Fruit fly (Drosophila melanogaster) whole organism, embryonic: Measurements from ENCODE around the gene drn.

Experiments
- Atf3 ChIP-seq: fragments of 200-800 bp; sonication (Bioruptor generic); optimal IDR thresholded peaks from 3 replicates; lab custom pipeline; 2016; ENCODE audit warnings: missing biosample characterization, missing genetic modification characterization
- BtbVII ChIP-seq: fragments of 200-800 bp; sonication (Bioruptor generic); optimal IDR thresholded peaks from 3 replicates; lab custom pipeline; 2017; ENCODE audit warnings: missing biosample characterization, mild to moderate bottlenecking, missing genetic modification characterization
- CG10147 ChIP-seq: fragments of 200-800 bp; sonication (Bioruptor generic); optimal IDR thresholded peaks from 2 replicates; lab custom pipeline; 2019; ENCODE audit warnings: missing biosample characterization, mild to moderate bottlenecking, missing genetic modification characterization, moderate library complexity
- CG10209 ChIP-seq: fragments of 200-800 bp; sonication (Bioruptor generic); optimal IDR thresholded peaks from 3 replicates; lab custom pipeline; 2017; ENCODE audit warnings: missing biosample characterization, mild to moderate bottlenecking, missing genetic modification characterization, missing genetic modification reagents
- CG10274 ChIP-seq: fragments of 200-800 bp; sonication (Bioruptor generic); optimal IDR thresholded peaks from 3 replicates; lab custom pipeline; 2017; ENCODE audit warnings: missing biosample characterization, mild to moderate bottlenecking, missing genetic modification characterization
- CG10431 ChIP-seq: fragments of 200-800 bp; sonication (Bioruptor generic); optimal IDR thresholded peaks from 3 replicates; lab custom pipeline; 2018; ENCODE audit warnings: missing biosample characterization, mild to moderate bottlenecking, missing genetic modification characterization
- CG13624 ChIP-seq: fragments of 200-800 bp; sonication (Bioruptor generic); optimal IDR thresholded peaks from 2 replicates; lab custom pipeline; 2016; ENCODE audit warnings: missing biosample characterization, missing genetic modification characterization
- CG14710 ChIP-seq: fragments of 200-800 bp; sonication (Bioruptor generic); optimal IDR thresholded peaks from 3 replicates; lab custom pipeline; 2019; ENCODE audit warnings: missing biosample characterization, mild to moderate bottlenecking, missing genetic modification characterization, moderate library complexity
- CG15011 ChIP-seq: fragments of 200-800 bp; sonication (Bioruptor generic); optimal IDR thresholded peaks from 3 replicates; lab custom pipeline; 2018; ENCODE audit warnings: missing biosample characterization, mild to moderate bottlenecking, missing genetic modification characterization
- CG15514 ChIP-seq: fragments of 200-800 bp; sonication (Bioruptor generic); optimal IDR thresholded peaks from 3 replicates; lab custom pipeline; 2017; ENCODE audit warnings: missing biosample characterization, missing genetic modification characterization, mild to moderate bottlenecking, moderate library complexity, missing genetic modification reagents
- CG1647 ChIP-seq: fragments of 200-800 bp; sonication (Bioruptor generic); optimal IDR thresholded peaks from 3 replicates; lab custom pipeline; 2016; ENCODE audit warnings: missing biosample characterization, missing genetic modification characterization
- CG17186 ChIP-seq: fragments of 200-800 bp; sonication (Bioruptor generic); optimal IDR thresholded peaks from 3 replicates; lab custom pipeline; 2017; ENCODE audit warnings: missing biosample characterization, missing genetic modification reagents, missing genetic modification characterization
- CG17568 ChIP-seq: fragments of 200-800 bp; sonication (Bioruptor generic); optimal IDR thresholded peaks from 2 replicates; lab custom pipeline; 2018; ENCODE audit warnings: missing biosample characterization, mild to moderate bottlenecking, missing genetic modification characterization, moderate library complexity
- CG18011 ChIP-seq: fragments of 200-800 bp; sonication (Bioruptor generic); optimal IDR thresholded peaks from 2 replicates; lab custom pipeline; 2017; ENCODE audit warnings: missing biosample characterization, missing genetic modification characterization, mild to moderate bottlenecking, moderate library complexity, missing genotype
- CG2678 ChIP-seq: fragments of 200-800 bp; sonication (Bioruptor generic); optimal IDR thresholded peaks from 3 replicates; lab custom pipeline; 2019; ENCODE audit warnings: missing biosample characterization, mild to moderate bottlenecking, missing genetic modification characterization, moderate library complexity
- CG3281 ChIP-seq: fragments of 200-800 bp; sonication (Bioruptor generic); optimal IDR thresholded peaks from 3 replicates; lab custom pipeline; 2017; ENCODE audit warnings: missing biosample characterization, mild to moderate bottlenecking, missing genetic modification characterization
- CG42726 ChIP-seq: fragments of 200-800 bp; sonication (Bioruptor generic); IDR thresholded peaks from 2 replicates; pipeline ENCODE4 v1.3.6; 2022; ENCODE audit warnings: missing biosample characterization, missing genetic modification characterization; ENCODE audit not compliant: partially characterized antibody
- CG6175 ChIP-seq: fragments of 200-800 bp; sonication (Bioruptor generic); IDR thresholded peaks from 3 replicates; pipeline ENCODE4 v1.3.6; 2022; ENCODE audit warnings: missing biosample characterization, missing genetic modification characterization
- CG6765 ChIP-seq: fragments of 200-800 bp; sonication (Bioruptor generic); optimal IDR thresholded peaks from 3 replicates; lab custom pipeline; 2017; ENCODE audit warnings: missing biosample characterization, mild to moderate bottlenecking, missing genetic modification characterization
- CG8924 ChIP-seq: fragments of 200-800 bp; optimal IDR thresholded peaks from 3 replicates; lab custom pipeline; 2019; ENCODE audit warnings: missing biosample characterization, mild to moderate bottlenecking, missing genetic modification characterization, moderate library complexity
- CoRest ChIP-seq: fragments of 200-800 bp; sonication (Bioruptor generic); optimal IDR thresholded peaks from 3 replicates; lab custom pipeline; 2018; ENCODE audit warnings: missing biosample characterization, mild to moderate bottlenecking, missing genetic modification characterization, moderate library complexity
- Ets65A ChIP-seq: fragments of 200-800 bp; sonication (Bioruptor generic); peaks from one replicate; lab custom pipeline; 2016; ENCODE audit warnings: missing biosample characterization, missing genetic modification characterization
- Fer2 ChIP-seq: fragments of 200-800 bp; sonication (Bioruptor generic); optimal IDR thresholded peaks from 2 replicates; lab custom pipeline; 2018; ENCODE audit warnings: missing biosample characterization, mild to moderate bottlenecking, missing genetic modification characterization, moderate library complexity
- HLH4C ChIP-seq: fragments of 200-800 bp; sonication (Bioruptor generic); IDR thresholded peaks from 3 replicates; pipeline ENCODE4 v1.3.6; 2022; ENCODE audit warnings: missing biosample characterization, missing genetic modification characterization; ENCODE audit not compliant: partially characterized antibody
- Hand ChIP-seq: fragments of 200-800 bp; sonication (Bioruptor generic); optimal IDR thresholded peaks from 2 replicates; lab custom pipeline; 2017; ENCODE audit warnings: mild to moderate bottlenecking, missing biosample characterization, missing genetic modification reagents, missing genetic modification characterization
- NK7.1 ChIP-seq: fragments of 200-800 bp; sonication (Bioruptor generic); optimal IDR thresholded peaks from 3 replicates; lab custom pipeline; 2016; ENCODE audit warnings: missing biosample characterization, missing genetic modification characterization
- Nf-YC ChIP-seq: fragments of 200-800 bp; optimal IDR thresholded peaks from 3 replicates; lab custom pipeline; 2019; ENCODE audit warnings: missing biosample characterization, mild to moderate bottlenecking, missing genetic modification characterization, moderate library complexity
- Pdp1 ChIP-seq, 2 experiments: fragments of 200-800 bp; sonication (Bioruptor generic); optimal IDR thresholded peaks; 3 replicates each; lab custom pipeline; 2016; ENCODE audit warnings: missing biosample characterization in 2 of 2, missing genetic modification characterization in 2 of 2, mild to moderate bottlenecking in 1 of 2, moderate library complexity in 1 of 2
- Sin3A ChIP-seq: fragments of >200 bp; optimal IDR thresholded peaks from 2 replicates; lab custom pipeline; 2018
- Xbp1 ChIP-seq: fragments of 200-800 bp; sonication (Bioruptor generic); optimal IDR thresholded peaks from 3 replicates; lab custom pipeline; 2016; ENCODE audit warnings: missing biosample characterization, mild to moderate bottlenecking, missing genetic modification characterization
- YL-1 ChIP-seq: fragments of 200-800 bp; sonication (Bioruptor generic); optimal IDR thresholded peaks from 3 replicates; lab custom pipeline; 2017; ENCODE audit warnings: missing biosample characterization, mild to moderate bottlenecking, missing genetic modification characterization
- abd-A ChIP-seq: fragments of 200-800 bp; sonication (Bioruptor generic); optimal IDR thresholded peaks from 3 replicates; lab custom pipeline; 2019; ENCODE audit warnings: missing biosample characterization, mild to moderate bottlenecking, missing genetic modification characterization, moderate library complexity
- crp ChIP-seq, 2 experiments: fragments of 200-800 bp; sonication (Bioruptor generic); optimal IDR thresholded peaks; 2 replicates in 1 of 2; 3 replicates in 1 of 2; lab custom pipeline; 2017; ENCODE audit warnings: missing biosample characterization in 2 of 2, missing genetic modification characterization in 2 of 2, mild to moderate bottlenecking in 1 of 2, moderate library complexity in 1 of 2
- cwo ChIP-seq: fragments of 200-800 bp; sonication (Bioruptor generic); optimal IDR thresholded peaks from 3 replicates; lab custom pipeline; 2017; ENCODE audit warnings: missing biosample characterization, missing genetic modification characterization, mild to moderate bottlenecking, moderate library complexity, missing genetic modification reagents
- dmrt11E ChIP-seq: fragments of 200-800 bp; sonication (Bioruptor generic); optimal IDR thresholded peaks from 3 replicates; lab custom pipeline; 2018; ENCODE audit warnings: missing biosample characterization, mild to moderate bottlenecking, missing genetic modification characterization, moderate library complexity
- dysf ChIP-seq: fragments of 200-800 bp; sonication (Bioruptor generic); IDR thresholded peaks from 3 replicates; pipeline ENCODE4 v1.3.6; 2022; ENCODE audit warnings: missing biosample characterization, missing genetic modification characterization
- ftz-f1 ChIP-seq: fragments of 200-800 bp; sonication (Bioruptor generic); optimal IDR thresholded peaks from 2 replicates; lab custom pipeline; 2016; ENCODE audit warnings: missing biosample characterization, missing genetic modification characterization
- kah ChIP-seq: fragments of 200-800 bp; sonication (Bioruptor generic); optimal IDR thresholded peaks from 2 replicates; lab custom pipeline; 2018; ENCODE audit warnings: missing biosample characterization, mild to moderate bottlenecking, missing genetic modification characterization
- lola ChIP-seq, 3 experiments: fragments of >200 bp in 2 of 3; fragments of 200-800 bp in 1 of 3; sonication (Bioruptor generic) in 1 of 3; optimal IDR thresholded peaks; 2 replicates each; lab custom pipeline; 2017 to 2019; ENCODE audit warnings: missing biosample characterization in 3 of 3, missing genetic modification characterization in 3 of 3, mild to moderate bottlenecking in 1 of 3, moderate library complexity in 1 of 3
- oc ChIP-seq: fragments of 200-800 bp; sonication (Bioruptor generic); optimal IDR thresholded peaks from 2 replicates; lab custom pipeline; 2018; ENCODE audit warnings: missing biosample characterization, mild to moderate bottlenecking, missing genetic modification characterization, moderate library complexity
- odd ChIP-seq: fragments of 200-800 bp; sonication (Bioruptor generic); optimal IDR thresholded peaks from 2 replicates; lab custom pipeline; 2017; ENCODE audit warnings: missing biosample characterization, mild to moderate bottlenecking, missing genetic modification characterization
- pnt ChIP-seq: fragments of 200-800 bp; sonication (Bioruptor generic); optimal IDR thresholded peaks from 3 replicates; lab custom pipeline; 2016; ENCODE audit warnings: missing biosample characterization, missing genetic modification characterization
- schlank ChIP-seq: fragments of 200-800 bp; sonication (Bioruptor generic); optimal IDR thresholded peaks from 2 replicates; lab custom pipeline; 2018; ENCODE audit warnings: missing biosample characterization, mild to moderate bottlenecking, missing genetic modification characterization
- tap ChIP-seq: fragments of 200-800 bp; optimal IDR thresholded peaks from 3 replicates; lab custom pipeline; 2019; ENCODE audit warnings: missing biosample characterization, mild to moderate bottlenecking, missing genetic modification characterization, moderate library complexity
- tin ChIP-seq: fragments of 200-800 bp; sonication (Bioruptor generic); optimal IDR thresholded peaks from 3 replicates; lab custom pipeline; 2016; ENCODE audit warnings: missing biosample characterization, missing genetic modification characterization
- tll ChIP-seq, 2 experiments: fragments of 200-800 bp in 1 of 2; fragments of >200 bp in 1 of 2; sonication (Bioruptor generic) in 1 of 2; optimal IDR thresholded peaks; 2 replicates each; lab custom pipeline; 2017 to 2019; ENCODE audit warnings: missing biosample characterization in 2 of 2, missing genetic modification characterization in 2 of 2, mild to moderate bottlenecking in 1 of 2, moderate library complexity in 1 of 2
- trh ChIP-seq: fragments of 200-800 bp; sonication (Bioruptor generic); optimal IDR thresholded peaks from 2 replicates; lab custom pipeline; 2016; ENCODE audit warnings: missing biosample characterization, missing genetic modification characterization
- unpg ChIP-seq: fragments of 200-800 bp; sonication (Bioruptor generic); optimal IDR thresholded peaks from 3 replicates; lab custom pipeline; 2018; ENCODE audit warnings: missing biosample characterization, mild to moderate bottlenecking, missing genetic modification characterization, moderate library complexity
- zen ChIP-seq: fragments of 200-800 bp; sonication (Bioruptor generic); optimal IDR thresholded peaks from 3 replicates; lab custom pipeline; 2018; ENCODE audit warnings: missing biosample characterization, mild to moderate bottlenecking, missing genetic modification characterization, moderate library complexity

Gene drn

DNA sequence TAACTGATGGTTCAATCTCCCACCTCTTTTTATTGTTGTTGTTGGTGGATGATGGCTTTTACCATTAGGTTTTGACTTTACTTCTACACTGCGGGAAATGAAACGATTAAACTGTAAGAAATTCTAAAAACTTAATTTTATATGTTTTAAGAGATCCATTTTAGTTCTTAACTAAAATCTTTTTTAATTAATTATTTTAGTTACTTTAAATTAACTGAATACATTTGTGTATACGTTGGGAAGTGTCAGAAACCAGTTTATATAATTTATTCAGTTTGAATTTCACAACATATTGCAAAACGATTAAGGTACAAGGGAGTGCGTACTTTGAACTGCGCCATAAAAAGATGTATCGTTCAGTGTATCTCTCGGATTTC is 13.2 kb downstream of the drn start (continued):
- peak; percentile 72 for TF ChIP-seq CG15011 (GFP tag; lab: Kevin White, UChicago)
- TF ChIP-seq oc (tag; lab: Kevin White, UChicago) = peak; percentile 72
- TF ChIP-seq Nf-YC = peak; percentile 78
- TF ChIP-seq pnt (GFP tag; lab: Kevin White, UChicago) = peak; percentile 12
- TF ChIP-seq Fer2 (tag; lab: Kevin White, UChicago) = peak; percentile 30
- TF ChIP-seq trh (GFP tag; lab: Kevin White, UChicago) = peak; percentile 36
- no peak for TF ChIP-seq ftz-f1 (GFP tag; lab: Kevin White, UChicago)
- TF ChIP-seq Atf3 = no peak
- no peak for TF ChIP-seq Sin3A (lab: Kevin White, UChicago)
- TF ChIP-seq CG6765 (GFP tag; lab: Kevin White, UChicago) = peak; percentile 36
- TF ChIP-seq odd (GFP tag; lab: Kevin White, UChicago) = peak; percentile 87
- peak; percentile 94 for TF ChIP-seq CG8924 (tag; lab: Kevin White, UChicago)
- TF ChIP-seq BtbVII (GFP tag; lab: Kevin White, UChicago) = peak; percentile 89
- TF ChIP-seq CG1647 (GFP tag; lab: Kevin White, UChicago) = peak; percentile 46
- peak; percentile 72 for TF ChIP-seq zen (tag; lab: Kevin White, UChicago)
- peak; percentile 6 for TF ChIP-seq CG13624
- peak; percentile 86 for TF ChIP-seq CG10209 (GFP tag; lab: Kevin White, UChicago)
- peak; percentile 84 for TF ChIP-seq Xbp1
- no peak for TF ChIP-seq HLH4C (GFP tag; lab: Robert Waterston, UW)
- no peak for TF ChIP-seq dysf (GFP tag; lab: Robert Waterston, UW)
- peak; percentile 54 for TF ChIP-seq CG10274 (GFP tag; lab: Kevin White, UChicago)
- TF ChIP-seq CG17186 = no peak
- TF ChIP-seq tin (GFP tag; lab: Kevin White, UChicago) = peak; percentile 79
- TF ChIP-seq Hand (GFP tag; lab: Kevin White, UChicago) = peak; percentile 55
- peak; percentile 80 for TF ChIP-seq cwo (GFP tag; lab: Kevin White, UChicago)
- TF ChIP-seq CG42726 = no peak
- peak; percentile 93 for TF ChIP-seq CoRest (tag; lab: Kevin White, UChicago)
- peak; percentile 81 for TF ChIP-seq CG17568 (GFP tag; lab: Kevin White, UChicago)
- TF ChIP-seq dmrt11E = peak; percentile 84
- peak; percentile 30 for TF ChIP-seq NK7.1 (GFP tag; lab: Kevin White, UChicago)
- no peak for TF ChIP-seq CG6175
- peak; percentile 44 for TF ChIP-seq schlank (tag; lab: Kevin White, UChicago)
- TF ChIP-seq CG10147 (GFP tag; lab: Kevin White, UChicago) = peak; percentile 82
- TF ChIP-seq CG3281 (GFP tag; lab: Kevin White, UChicago) = peak; percentile 86
- peak; percentile 77 for TF ChIP-seq CG10431 (GFP tag; lab: Kevin White, UChicago)
- TF ChIP-seq CG18011 (GFP tag; lab: Kevin White, UChicago) = peak; percentile 45
- TF ChIP-seq YL-1 = peak; percentile 47
- peak; percentile 92 for TF ChIP-seq tap (tag; lab: Kevin White, UChicago)
- peak; percentile 92 for TF ChIP-seq CG14710 (tag; lab: Kevin White, UChicago)
- TF ChIP-seq kah = peak; percentile 64
- peak; percentile 91 for TF ChIP-seq unpg (GFP tag; lab: Kevin White, UChicago)
- TF ChIP-seq abd-A (tag; lab: Kevin White, UChicago) = peak; percentile 56
- TF ChIP-seq lola (GFP tag; optimal IDR thresholded peaks at IDR 0.05; lab: Kevin White, UChicago) = peak in 1 of 3 experiments; percentile 89
- peak in 1 of 2 experiments; percentile 28 for TF ChIP-seq crp (GFP tag; optimal IDR thresholded peaks at IDR 0.05; lab: Kevin White, UChicago)
- TF ChIP-seq Ets65A = peak; percentile 91
- TF ChIP-seq Pdp1 (GFP tag; optimal IDR thresholded peaks at IDR 0.05; lab: Kevin White, UChicago) = peak in 1 of 2 experiments; percentile 49
- TF ChIP-seq CG15514 (GFP tag; lab: Kevin White, UChicago) = peak; percentile 69
- TF ChIP-seq CG2678 (tag; lab: Kevin White, UChicago) = peak; percentile 95
- peak in 1 of 2 experiments; percentile 68 for TF ChIP-seq tll (GFP tag; optimal IDR thresholded peaks at IDR 0.05; lab: Kevin White, UChicago)
